Worm (Caenorhabditis elegans): ENCODE results near the gene vamp-7.

vamp-7 gene

ce11 chrIV:2606572-2606971 lies 1.3 kb upstream of the vamp-7 start:
- no peak for TF ChIP-seq him-1 (tag; optimal IDR thresholded peaks at IDR 0.05)
- TF ChIP-seq W03F9.2 (tag; optimal IDR thresholded peaks at IDR 0.05) = no peak
- TF ChIP-seq dao-5 (tag; optimal IDR thresholded peaks at IDR 0.05) = no peak

ce11 chrIV:2610409-2610808 lies 2.6 kb downstream of the vamp-7 start, which contains the start of gene Y69A2AR.32:
Gene Y69A2AR.32, plus strand, starts transcription at chrIV:2610436.
- no peak for TF ChIP-seq him-1 (tag; optimal IDR thresholded peaks at IDR 0.05)
- no peak for TF ChIP-seq dao-5 (tag; optimal IDR thresholded peaks at IDR 0.05)
- TF ChIP-seq W03F9.2 (tag; optimal IDR thresholded peaks at IDR 0.05) = no peak

- TF ChIP-seq him-1 (tag; optimal IDR thresholded peaks at IDR 0.05) = no peak
- TF ChIP-seq W03F9.2 (tag; optimal IDR thresholded peaks at IDR 0.05) = no peak
- no peak for TF ChIP-seq dao-5 (tag; optimal IDR thresholded peaks at IDR 0.05)
These were observed 3.1 kb downstream of the vamp-7 start for ce11 chrIV:2610974-2611373.

- TF ChIP-seq dao-5 (tag; optimal IDR thresholded peaks at IDR 0.05) (no peak), W03F9.2 (tag; optimal IDR thresholded peaks at IDR 0.05) (no peak), him-1 (tag; optimal IDR thresholded peaks at IDR 0.05) (no peak)
These were observed 5.2 kb downstream of the vamp-7 start, which contains the start of gene Y69A2AR.28 for ce11 chrIV:2613011-2613503. Gene Y69A2AR.28, minus strand, starts transcription at chrIV:2613061.

- no peak for TF ChIP-seq dao-5 (tag; optimal IDR thresholded peaks at IDR 0.05)
- no peak for TF ChIP-seq W03F9.2 (tag; optimal IDR thresholded peaks at IDR 0.05)
- TF ChIP-seq him-1 (tag; optimal IDR thresholded peaks at IDR 0.05) = no peak
These were observed 5.9 kb downstream of the vamp-7 start, which contains the start of gene daao-1 for ce11 chrIV:2613754-2614244. Gene daao-1, plus strand, starts transcription at chrIV:2614194.

- no peak for TF ChIP-seq him-1 (tag; optimal IDR thresholded peaks at IDR 0.05)
- no peak for TF ChIP-seq W03F9.2 (tag; optimal IDR thresholded peaks at IDR 0.05)
- no peak for TF ChIP-seq dao-5 (tag; optimal IDR thresholded peaks at IDR 0.05)
These were observed 9.0 kb downstream of the vamp-7 start for ce11 chrIV:2616853-2617252.

- no peak for TF ChIP-seq W03F9.2 (tag; optimal IDR thresholded peaks at IDR 0.05)
- no peak for TF ChIP-seq dao-5 (tag; optimal IDR thresholded peaks at IDR 0.05)
- no peak for TF ChIP-seq him-1 (tag; optimal IDR thresholded peaks at IDR 0.05)
These were observed 10.8 kb downstream of the vamp-7 start, which contains the start of gene smf-3 for ce11 chrIV:2618611-2619010. Gene smf-3, plus strand, starts transcription at chrIV:2618869.

- TF ChIP-seq him-1 (tag; optimal IDR thresholded peaks at IDR 0.05) (no peak), W03F9.2 (tag; optimal IDR thresholded peaks at IDR 0.05) (no peak), dao-5 (tag; optimal IDR thresholded peaks at IDR 0.05) (no peak)
These were observed 20.3 kb downstream of the vamp-7 start, which contains the start of gene ngn-1 for ce11 chrIV:2628171-2628570. Gene ngn-1, minus strand, starts transcription at chrIV:2628271.

ce11 chrIV:2630145-2630544 lies 22.3 kb downstream of the vamp-7 start:
- TF ChIP-seq dao-5 (tag; optimal IDR thresholded peaks at IDR 0.05) (no peak), him-1 (tag; optimal IDR thresholded peaks at IDR 0.05) (no peak), W03F9.2 (tag; optimal IDR thresholded peaks at IDR 0.05) (no peak)

ce11 chrIV:2634992-2635391 lies 27.1 kb downstream of the vamp-7 start:
- no peak for TF ChIP-seq W03F9.2 (tag; optimal IDR thresholded peaks at IDR 0.05)

- no peak for TF ChIP-seq dao-5 (tag; optimal IDR thresholded peaks at IDR 0.05)
- no peak for TF ChIP-seq him-1 (tag; optimal IDR thresholded peaks at IDR 0.05)
- TF ChIP-seq W03F9.2 (tag; optimal IDR thresholded peaks at IDR 0.05) = no peak
These were observed 31.9 kb downstream of the vamp-7 start for ce11 chrIV:2639666-2640273.

ce11 chrIV:2640950-2641349 lies 33.1 kb downstream of the vamp-7 start, which contains the start of the genes mdf-2 and nduv-3:
Gene mdf-2, minus strand, starts transcription at chrIV:2641125.
Gene nduv-3, plus strand, starts transcription at chrIV:2641310.
- no peak for TF ChIP-seq him-1 (tag; optimal IDR thresholded peaks at IDR 0.05)
- peak; percentile 72 for TF ChIP-seq W03F9.2 (tag; optimal IDR thresholded peaks at IDR 0.05)
- TF ChIP-seq dao-5 (tag; optimal IDR thresholded peaks at IDR 0.05) = no peak

ce11 chrIV:2642054-2642453 lies 34.2 kb downstream of the vamp-7 start:
- TF ChIP-seq him-1 (tag; optimal IDR thresholded peaks at IDR 0.05) (no peak), W03F9.2 (tag; optimal IDR thresholded peaks at IDR 0.05) (no peak), dao-5 (tag; optimal IDR thresholded peaks at IDR 0.05) (no peak)

- TF ChIP-seq him-1 (tag; optimal IDR thresholded peaks at IDR 0.05) (no peak), W03F9.2 (tag; optimal IDR thresholded peaks at IDR 0.05) (no peak), dao-5 (tag; optimal IDR thresholded peaks at IDR 0.05) (no peak)
These were observed 34.8 kb downstream of the vamp-7 start, which contains the start of gene ric-8 for ce11 chrIV:2642673-2643072. Gene ric-8, plus strand, starts transcription at chrIV:2642973.
